Fruit fly (Drosophila melanogaster) whole organism, embryonic: ENCODE results near the gene Phb1.

ENCODE experiments used
- Adf1 ChIP-seq: fragments of 200-800 bp; sonication (Bioruptor generic); IDR thresholded peaks from 2 replicates; pipeline ENCODE4 v1.3.6; 2022; ENCODE audit warnings: missing biosample characterization, missing genetic modification characterization
- CG10431 ChIP-seq: fragments of 200-800 bp; sonication (Bioruptor generic); optimal IDR thresholded peaks from 3 replicates; lab custom pipeline; 2018; ENCODE audit warnings: missing biosample characterization, mild to moderate bottlenecking, missing genetic modification characterization
- CG10462 ChIP-seq: fragments of 200-800 bp; sonication (Bioruptor generic); optimal IDR thresholded peaks from 2 replicates; lab custom pipeline; 2016; ENCODE audit warnings: missing biosample characterization, missing genetic modification characterization
- CG11093 ChIP-seq: fragments of 200-800 bp; sonication (Bioruptor generic); IDR thresholded peaks from 3 replicates; pipeline ENCODE4 v1.3.6; 2022; ENCODE audit warnings: missing biosample characterization, missing genetic modification characterization
- CG11398 ChIP-seq: fragments of 200-800 bp; sonication (Bioruptor generic); optimal IDR thresholded peaks from 2 replicates; lab custom pipeline; 2016; ENCODE audit warnings: missing biosample characterization, missing genetic modification characterization
- CG11456 ChIP-seq: fragments of 200-800 bp; sonication (Bioruptor generic); IDR thresholded peaks from 3 replicates; pipeline ENCODE4 v1.3.6; 2022; ENCODE audit warnings: missing biosample characterization, missing genetic modification characterization
- CG11696 ChIP-seq: fragments of 200-800 bp; sonication (Bioruptor generic); IDR thresholded peaks from 2 replicates; pipeline ENCODE4 v1.3.6; 2022; ENCODE audit warnings: missing biosample characterization, missing genetic modification characterization
- CG1602 ChIP-seq: fragments of 200-800 bp; sonication (Bioruptor generic); optimal IDR thresholded peaks from 3 replicates; lab custom pipeline; 2016; ENCODE audit warnings: missing biosample characterization, missing genetic modification characterization
- CG16815 ChIP-seq: fragments of 200-800 bp; sonication (Bioruptor generic); optimal IDR thresholded peaks from 3 replicates; lab custom pipeline; 2017; ENCODE audit warnings: missing biosample characterization, mild to moderate bottlenecking, missing genetic modification characterization
- CG17385 ChIP-seq: fragments of 200-800 bp; sonication (Bioruptor generic); optimal IDR thresholded peaks from 3 replicates; lab custom pipeline; 2018; ENCODE audit warnings: missing biosample characterization, mild to moderate bottlenecking, missing genetic modification characterization
- CG3065 ChIP-seq: fragments of 200-800 bp; sonication (Bioruptor generic); optimal IDR thresholded peaks from 2 replicates; lab custom pipeline; 2016; ENCODE audit warnings: missing biosample characterization, missing genetic modification characterization
- CG32767 ChIP-seq: fragments of 200-800 bp; sonication (Bioruptor generic); IDR thresholded peaks from 2 replicates; pipeline ENCODE4 v1.3.6; 2022; ENCODE audit warnings: missing biosample characterization, missing genetic modification characterization
- CG34224 ChIP-seq: fragments of 200-800 bp; sonication (Bioruptor generic); IDR thresholded peaks from 3 replicates; pipeline ENCODE4 v1.3.6; 2022; ENCODE audit warnings: missing biosample characterization, missing genetic modification characterization; ENCODE audit not compliant: partially characterized antibody
- CG34376 ChIP-seq: fragments of 200-800 bp; sonication (Bioruptor generic); optimal IDR thresholded peaks from 2 replicates; lab custom pipeline; 2018; ENCODE audit warnings: missing biosample characterization, mild to moderate bottlenecking, missing genetic modification characterization
- CG42726 ChIP-seq: fragments of 200-800 bp; sonication (Bioruptor generic); IDR thresholded peaks from 2 replicates; pipeline ENCODE4 v1.3.6; 2022; ENCODE audit warnings: missing biosample characterization, missing genetic modification characterization; ENCODE audit not compliant: partially characterized antibody
- CG4707 ChIP-seq: fragments of 200-800 bp; sonication (Bioruptor generic); optimal IDR thresholded peaks from 2 replicates; lab custom pipeline; 2018; ENCODE audit warnings: missing biosample characterization, mild to moderate bottlenecking, missing genetic modification characterization, moderate library complexity
- CG8290 ChIP-seq, 3 experiments: fragments of 200-800 bp; sonication (Bioruptor generic); optimal IDR thresholded peaks; 2 replicates each; lab custom pipeline; 2016 to 2019; ENCODE audit warnings: missing biosample characterization in 3 of 3, missing genetic modification characterization in 3 of 3, mild to moderate bottlenecking in 2 of 3, moderate library complexity in 1 of 3
- CG9727 ChIP-seq: fragments of 200-800 bp; sonication (Bioruptor generic); optimal IDR thresholded peaks from 3 replicates; lab custom pipeline; 2017; ENCODE audit warnings: missing biosample characterization, mild to moderate bottlenecking, missing genetic modification characterization
- CG9817 ChIP-seq: fragments of 200-800 bp; sonication (Bioruptor generic); optimal IDR thresholded peaks from 2 replicates; lab custom pipeline; 2018; ENCODE audit warnings: missing biosample characterization, mild to moderate bottlenecking, missing genetic modification characterization, moderate library complexity
- CrebB ChIP-seq: fragments of 200-800 bp; sonication (Bioruptor generic); optimal IDR thresholded peaks from 3 replicates; lab custom pipeline; 2018; ENCODE audit warnings: missing biosample characterization, mild to moderate bottlenecking, missing genetic modification characterization
- D19B ChIP-seq: fragments of 200-800 bp; sonication (Bioruptor generic); optimal IDR thresholded peaks from 2 replicates; lab custom pipeline; 2017; ENCODE audit warnings: missing biosample characterization, mild to moderate bottlenecking, missing genetic modification characterization
- Dad ChIP-seq: fragments of 200-800 bp; sonication (Bioruptor generic); optimal IDR thresholded peaks from 3 replicates; lab custom pipeline; 2016; ENCODE audit warnings: missing biosample characterization, missing genetic modification characterization
- Dfd ChIP-seq, 2 experiments: fragments of >200 bp; optimal IDR thresholded peaks; 2 replicates each; lab custom pipeline; 2017; ENCODE audit warnings: missing biosample characterization in 2 of 2, missing genetic modification characterization in 2 of 2
- E2f2 ChIP-seq: fragments of 200-800 bp; sonication (Bioruptor generic); IDR thresholded peaks from 2 replicates; pipeline ENCODE4 v1.3.6; 2022; ENCODE audit warnings: missing biosample characterization, missing genetic modification characterization
- Hr3 ChIP-seq: fragments of 200-800 bp; sonication (Bioruptor generic); optimal IDR thresholded peaks from 3 replicates; lab custom pipeline; 2016; ENCODE audit warnings: missing biosample characterization, missing genetic modification characterization
- MTF-1 ChIP-seq: fragments of 200-800 bp; sonication (Bioruptor generic); optimal IDR thresholded peaks from 2 replicates; lab custom pipeline; 2018; ENCODE audit warnings: missing biosample characterization, mild to moderate bottlenecking, missing genetic modification characterization, borderline replicate concordance
- Meics ChIP-seq: fragments of 200-800 bp; sonication (Bioruptor generic); optimal IDR thresholded peaks from 2 replicates; lab custom pipeline; 2017; ENCODE audit warnings: missing biosample characterization, mild to moderate bottlenecking, missing genetic modification characterization
- NK7.1 ChIP-seq: fragments of 200-800 bp; sonication (Bioruptor generic); optimal IDR thresholded peaks from 3 replicates; lab custom pipeline; 2016; ENCODE audit warnings: missing biosample characterization, missing genetic modification characterization
- Nf-YA ChIP-seq: fragments of 200-800 bp; sonication (Bioruptor generic); IDR thresholded peaks from 2 replicates; pipeline ENCODE4 v1.3.6; 2022; ENCODE audit warnings: missing biosample characterization, missing genetic modification characterization
- Nf-YB ChIP-seq: fragments of 200-800 bp; sonication (Bioruptor generic); optimal IDR thresholded peaks from 3 replicates; lab custom pipeline; 2019; ENCODE audit warnings: missing biosample characterization, mild to moderate bottlenecking, missing genetic modification characterization, moderate library complexity
- Opbp ChIP-seq: fragments of 200-800 bp; sonication (Bioruptor generic); IDR thresholded peaks from 3 replicates; pipeline ENCODE4 v1.3.6; 2022; ENCODE audit warnings: missing biosample characterization, missing genetic modification characterization; ENCODE audit not compliant: partially characterized antibody
- Ptx1 ChIP-seq: fragments of 200-800 bp; sonication (Bioruptor generic); IDR thresholded peaks from 2 replicates; pipeline ENCODE4 v1.3.6; 2022; ENCODE audit warnings: missing biosample characterization, missing genetic modification characterization
- Sox102F ChIP-seq: fragments of 200-800 bp; sonication (Bioruptor generic); optimal IDR thresholded peaks from 2 replicates; lab custom pipeline; 2018; ENCODE audit warnings: missing biosample characterization, mild to moderate bottlenecking, missing genetic modification characterization, moderate library complexity
- Taf1 ChIP-seq: fragments of 200-800 bp; sonication (Bioruptor generic); IDR thresholded peaks from 2 replicates; pipeline ENCODE4 v1.3.6; 2022; ENCODE audit warnings: missing biosample characterization, missing genetic modification characterization
- Usf ChIP-seq: fragments of 200-800 bp; sonication (Bioruptor generic); optimal IDR thresholded peaks from 2 replicates; lab custom pipeline; 2017; ENCODE audit warnings: missing genotype, missing biosample characterization, missing genetic modification characterization
- ab ChIP-seq: fragments of 200-800 bp; sonication (Bioruptor generic); optimal IDR thresholded peaks from 2 replicates; lab custom pipeline; 2016; ENCODE audit warnings: missing biosample characterization, missing genetic modification characterization
- al ChIP-seq: fragments of 200-800 bp; sonication (Bioruptor generic); IDR thresholded peaks from 2 replicates; pipeline ENCODE4 v1.3.6; 2022; ENCODE audit warnings: missing biosample characterization, missing genetic modification characterization
- bigmax ChIP-seq: fragments of 200-800 bp; sonication (Bioruptor generic); optimal IDR thresholded peaks from 2 replicates; lab custom pipeline; 2018; ENCODE audit warnings: missing biosample characterization, mild to moderate bottlenecking, missing genetic modification characterization
- bsh ChIP-seq, 2 experiments: fragments of 200-800 bp; sonication (Bioruptor generic); optimal IDR thresholded peaks; 2 replicates each; lab custom pipeline; 2017 to 2018; ENCODE audit warnings: mild to moderate bottlenecking in 2 of 2, missing biosample characterization in 2 of 2, missing genetic modification characterization in 2 of 2, moderate library complexity in 1 of 2
- cwo ChIP-seq: fragments of 200-800 bp; sonication (Bioruptor generic); optimal IDR thresholded peaks from 3 replicates; lab custom pipeline; 2017; ENCODE audit warnings: missing biosample characterization, missing genetic modification characterization, mild to moderate bottlenecking, moderate library complexity, missing genetic modification reagents
- dmrt99B ChIP-seq: fragments of 200-800 bp; sonication (Bioruptor generic); optimal IDR thresholded peaks from 2 replicates; lab custom pipeline; 2018; ENCODE audit warnings: missing biosample characterization, mild to moderate bottlenecking, missing genetic modification characterization, moderate library complexity
- gcm2 ChIP-seq: fragments of 200-800 bp; sonication (Bioruptor generic); optimal IDR thresholded peaks from 2 replicates; lab custom pipeline; 2016; ENCODE audit warnings: missing biosample characterization, missing genetic modification characterization
- gro ChIP-seq: fragments of 200-800 bp; sonication (Bioruptor generic); optimal IDR thresholded peaks from 2 replicates; lab custom pipeline; 2016; ENCODE audit warnings: missing biosample characterization, missing genetic modification characterization
- nom ChIP-seq: fragments of 200-800 bp; sonication (Bioruptor generic); optimal IDR thresholded peaks from 2 replicates; lab custom pipeline; 2017; ENCODE audit warnings: missing biosample characterization, missing genetic modification characterization, mild to moderate bottlenecking, moderate library complexity, missing genetic modification reagents
- pb ChIP-seq: fragments of 200-800 bp; sonication (Bioruptor generic); optimal IDR thresholded peaks from 3 replicates; lab custom pipeline; 2016; ENCODE audit warnings: missing biosample characterization, missing genetic modification characterization
- pum ChIP-seq: fragments of 200-800 bp; sonication (Bioruptor generic); optimal IDR thresholded peaks from 2 replicates; lab custom pipeline; 2016; ENCODE audit warnings: missing biosample characterization, missing genetic modification characterization
- repo ChIP-seq: fragments of 200-800 bp; sonication (Bioruptor generic); optimal IDR thresholded peaks from 2 replicates; lab custom pipeline; 2016; ENCODE audit warnings: missing biosample characterization, missing genetic modification characterization
- ro ChIP-seq: fragments of 200-800 bp; sonication (Bioruptor generic); IDR thresholded peaks from 2 replicates; pipeline ENCODE4 v1.3.6; 2022; ENCODE audit warnings: missing biosample characterization, missing genetic modification characterization
- row ChIP-seq: fragments of 200-800 bp; sonication (Bioruptor generic); IDR thresholded peaks from 3 replicates; pipeline ENCODE4 v1.3.6; 2022; ENCODE audit warnings: missing biosample characterization, missing genetic modification characterization
- scrt ChIP-seq: fragments of 200-800 bp; sonication (Bioruptor generic); optimal IDR thresholded peaks from 2 replicates; lab custom pipeline; 2018; ENCODE audit warnings: missing biosample characterization, mild to moderate bottlenecking, missing genetic modification characterization, moderate library complexity
- wek ChIP-seq: fragments of 200-800 bp; sonication (Bioruptor generic); optimal IDR thresholded peaks from 3 replicates; lab custom pipeline; 2018; ENCODE audit warnings: missing biosample characterization, mild to moderate bottlenecking, missing genetic modification characterization, moderate library complexity

Phb1 gene

dm6 chr2L:19120984-19121383, 2.7 kb downstream of the Phb1 start (continued):
- TF ChIP-seq gcm2 (GFP tag; lab: Kevin White, UChicago) (no peak), repo (GFP tag; lab: Kevin White, UChicago) (no peak), D19B (no peak), scrt (GFP tag; lab: Kevin White, UChicago) (no peak), pb (no peak), dmrt99B (tag; lab: Kevin White, UChicago) (peak; percentile 60), CG16815 (no peak), CG11696 (GFP tag; lab: Robert Waterston, UW) (no peak), CG34376 (GFP tag; lab: Kevin White, UChicago) (no peak), MTF-1 (GFP tag; lab: Kevin White, UChicago) (no peak), Hr3 (GFP tag; lab: Kevin White, UChicago) (peak; percentile 19), Usf (GFP tag; lab: Kevin White, UChicago) (peak; percentile 2), CG1602 (peak; percentile 51), Opbp (no peak), ro (GFP tag; lab: Robert Waterston, UW) (no peak), Dad (GFP tag; lab: Kevin White, UChicago) (peak; percentile 17), pum (GFP tag; lab: Kevin White, UChicago) (no peak), CG10462 (GFP tag; lab: Kevin White, UChicago) (no peak), CG4707 (GFP tag; lab: Kevin White, UChicago) (no peak), wek (GFP tag; lab: Kevin White, UChicago) (no peak), bsh (GFP tag; optimal IDR thresholded peaks at IDR 0.05; lab: Kevin White, UChicago) (peak; percentile 3 to 25), CG9817 (tag; lab: Kevin White, UChicago) (no peak), ab (no peak), E2f2 (GFP tag; lab: Robert Waterston, UW) (no peak), Nf-YB (GFP tag; lab: Kevin White, UChicago) (no peak), CG3065 (GFP tag; lab: Kevin White, UChicago) (no peak), Adf1 (no peak), Sox102F (GFP tag; lab: Kevin White, UChicago) (peak; percentile 35), cwo (GFP tag; lab: Kevin White, UChicago) (no peak), CG34224 (GFP tag; lab: Robert Waterston, UW) (no peak), nom (GFP tag; lab: Kevin White, UChicago) (no peak), Dfd (GFP tag; optimal IDR thresholded peaks at IDR 0.05; lab: Kevin White, UChicago) (no peak), CG11398 (GFP tag; lab: Kevin White, UChicago) (no peak), Ptx1 (peak; percentile 29; the same call in 1 of the 2 replicates), CG42726 (GFP tag; lab: Robert Waterston, UW) (no peak), row (GFP tag; lab: Robert Waterston, UW) (peak; percentile 33; the same call in 1 of the 3 replicates), al (GFP tag; lab: Robert Waterston, UW) (no peak), CG11093 (no peak), CG11456 (no peak), CG8290 (GFP tag; optimal IDR thresholded peaks at IDR 0.05; lab: Kevin White, UChicago) (no peak), CG8290 (tag; optimal IDR thresholded peaks at IDR 0.05; lab: Kevin White, UChicago) (no peak), Nf-YA (GFP tag; lab: Robert Waterston, UW) (0 out of 2 replicates have a peak, but pooled peaks have one; percentile 12), CrebB (tag; lab: Kevin White, UChicago) (no peak), gro (peak; percentile 15), bigmax (GFP tag; lab: Kevin White, UChicago) (no peak), CG32767 (GFP tag; lab: Robert Waterston, UW) (no peak), Taf1 (no peak), Meics (GFP tag; lab: Kevin White, UChicago) (peak; percentile 60), CG17385 (GFP tag; lab: Kevin White, UChicago) (no peak), CG9727 (GFP tag; lab: Kevin White, UChicago) (peak; percentile 44), NK7.1 (GFP tag; lab: Kevin White, UChicago) (no peak), CG10431 (no peak)
